Fruit fly (Drosophila melanogaster) whole organism, pupa: ENCODE results near the gene CG31268.

Experiments
- CG10348 ChIP-seq: fragments of 200-800 bp; sonication (Bioruptor generic); IDR thresholded peaks from 2 replicates; pipeline ENCODE4 v1.3.6; 2022; ENCODE audit warnings: missing biosample characterization, missing genetic modification characterization
- CG12605 ChIP-seq: fragments of 200-800 bp; sonication (Bioruptor generic); IDR thresholded peaks from 2 replicates; pipeline ENCODE4 v1.3.6; 2022; ENCODE audit warnings: missing biosample characterization, missing genetic modification characterization
- CG13204 ChIP-seq: fragments of 200-800 bp; sonication (Bioruptor generic); optimal IDR thresholded peaks from 2 replicates; lab custom pipeline; 2018; ENCODE audit warnings: missing biosample characterization, mild to moderate bottlenecking, missing genetic modification characterization, moderate library complexity
- CG14655 ChIP-seq: fragments of 200-800 bp; sonication (Bioruptor generic); optimal IDR thresholded peaks from 3 replicates; lab custom pipeline; 2017; ENCODE audit warnings: mild to moderate bottlenecking, missing biosample characterization, missing genetic modification reagents, missing genetic modification characterization
- CG15710 ChIP-seq: fragments of 200-800 bp; sonication (Bioruptor generic); optimal IDR thresholded peaks from 2 replicates; lab custom pipeline; 2018; ENCODE audit warnings: missing biosample characterization, mild to moderate bottlenecking, missing genetic modification characterization, moderate library complexity
- CG17806 ChIP-seq: fragments of 200-800 bp; sonication (Bioruptor generic); optimal IDR thresholded peaks from 2 replicates; lab custom pipeline; 2018; ENCODE audit warnings: missing biosample characterization, mild to moderate bottlenecking, missing genetic modification characterization, moderate library complexity
- CG32121 ChIP-seq: fragments of 200-800 bp; sonication (Bioruptor generic); IDR thresholded peaks from 2 replicates; pipeline ENCODE4 v1.3.6; 2022; ENCODE audit warnings: missing biosample characterization, missing genetic modification characterization
- CG34367 ChIP-seq: fragments of 200-800 bp; sonication (Bioruptor generic); optimal IDR thresholded peaks from 2 replicates; lab custom pipeline; 2018; ENCODE audit warnings: missing biosample characterization, mild to moderate bottlenecking, missing genetic modification characterization
- CG4496 ChIP-seq: fragments of 200-800 bp; sonication (Bioruptor generic); IDR thresholded peaks from 3 replicates; pipeline ENCODE4 v1.3.6; 2022; ENCODE audit warnings: missing biosample characterization, missing genetic modification characterization
- CG8159 ChIP-seq: fragments of 200-800 bp; sonication (Bioruptor generic); optimal IDR thresholded peaks from 3 replicates; lab custom pipeline; 2018; ENCODE audit warnings: missing biosample characterization, mild to moderate bottlenecking, missing genetic modification characterization, moderate library complexity
- CG8301 ChIP-seq: fragments of 200-800 bp; sonication (Bioruptor generic); optimal IDR thresholded peaks from 2 replicates; lab custom pipeline; 2018; ENCODE audit warnings: missing biosample characterization, mild to moderate bottlenecking, missing genetic modification characterization
- CG9948 ChIP-seq: fragments of 200-800 bp; sonication (Bioruptor generic); optimal IDR thresholded peaks from 2 replicates; lab custom pipeline; 2018; ENCODE audit warnings: missing biosample characterization, mild to moderate bottlenecking, missing genetic modification characterization, moderate library complexity
- D1 ChIP-seq: fragments of 200-800 bp; sonication (Bioruptor generic); optimal IDR thresholded peaks from 2 replicates; lab custom pipeline; 2018; ENCODE audit warnings: missing biosample characterization, mild to moderate bottlenecking, missing genetic modification characterization, moderate library complexity
- EcR ChIP-seq: fragments of 200-800 bp; sonication (Bioruptor generic); optimal IDR thresholded peaks from 3 replicates; lab custom pipeline; 2019; ENCODE audit warnings: missing biosample characterization, missing genetic modification characterization, mild to moderate bottlenecking, moderate library complexity, missing genetic modification reagents
- Ets98B ChIP-seq: fragments of 200-800 bp; sonication (Bioruptor generic); IDR thresholded peaks from 2 replicates; pipeline ENCODE4 v1.3.6; 2022; ENCODE audit warnings: missing biosample characterization, missing genetic modification characterization
- Pif1A ChIP-seq: fragments of 200-800 bp; sonication (Bioruptor generic); optimal IDR thresholded peaks from 3 replicates; lab custom pipeline; 2016; ENCODE audit warnings: missing biosample characterization, missing genetic modification characterization
- Pif1B ChIP-seq: fragments of 200-800 bp; sonication (Bioruptor generic); optimal IDR thresholded peaks from 3 replicates; lab custom pipeline; 2016; ENCODE audit warnings: missing biosample characterization, missing genetic modification characterization
- Snoo ChIP-seq: fragments of 200-800 bp; sonication (Bioruptor generic); optimal IDR thresholded peaks from 3 replicates; lab custom pipeline; 2017; ENCODE audit warnings: missing biosample characterization, mild to moderate bottlenecking, missing genetic modification characterization, inconsistent platforms
- fd96Ca ChIP-seq: fragments of 200-800 bp; sonication (Bioruptor generic); IDR thresholded peaks from 3 replicates; pipeline ENCODE4 v1.3.6; 2022; ENCODE audit warnings: missing biosample characterization, missing genetic modification characterization
- gl ChIP-seq: fragments of 200-800 bp; sonication (Bioruptor generic); optimal IDR thresholded peaks from 2 replicates; lab custom pipeline; 2018; ENCODE audit warnings: missing biosample characterization, mild to moderate bottlenecking, missing genetic modification characterization
- rn ChIP-seq: fragments of 200-800 bp; sonication (Bioruptor generic); IDR thresholded peaks from 2 replicates; pipeline ENCODE4 v1.3.6; 2022; ENCODE audit warnings: missing biosample characterization, missing genetic modification characterization

The CG31268 gene

dm6 chr3R:17042838-17043569 is 11.4 kb downstream of the CG31268 start, which contains the start of the genes bdwf and Patr-1:
Gene bdwf (minus strand): TSS chr3R:17043136.
Gene Patr-1 (plus strand): TSS chr3R:17043564.
- no peak for TF ChIP-seq Ets98B (GFP tag; lab: Robert Waterston, UW)
- no peak for TF ChIP-seq CG4496
- no peak for TF ChIP-seq CG8159 (tag; lab: Kevin White, UChicago)
- no peak for TF ChIP-seq CG8301 (tag; lab: Kevin White, UChicago)
- no peak for TF ChIP-seq Pif1B (GFP tag; lab: Kevin White, UChicago)
- TF ChIP-seq CG9948, result no peak
- TF ChIP-seq Pif1A (GFP tag; lab: Kevin White, UChicago), result no peak
- TF ChIP-seq CG10348 (GFP tag; lab: Robert Waterston, UW), result no peak
- TF ChIP-seq CG17806, result no peak
- TF ChIP-seq CG32121, result no peak
- no peak for TF ChIP-seq CG13204 (GFP tag; lab: Kevin White, UChicago)
- no peak for TF ChIP-seq CG14655 (GFP tag; lab: Kevin White, UChicago)
- TF ChIP-seq CG12605, result no peak
- no peak for TF ChIP-seq CG15710 (tag; lab: Kevin White, UChicago)

dm6 chr3R:17043570-17043923 is 11.9 kb downstream of the CG31268 start:
- TF ChIP-seq Snoo (tag; lab: Kevin White, UChicago), result no peak
- TF ChIP-seq CG10348 (GFP tag; lab: Robert Waterston, UW), result no peak
- TF ChIP-seq CG15710 (tag; lab: Kevin White, UChicago), result no peak
- no peak for TF ChIP-seq CG34367 (tag; lab: Kevin White, UChicago)
- no peak for TF ChIP-seq CG9948
- TF ChIP-seq CG14655 (GFP tag; lab: Kevin White, UChicago), result no peak
- TF ChIP-seq CG13204 (GFP tag; lab: Kevin White, UChicago), result no peak
- no peak for TF ChIP-seq EcR (GFP tag; lab: Kevin White, UChicago)
- TF ChIP-seq CG8159 (tag; lab: Kevin White, UChicago), result no peak
- TF ChIP-seq CG4496, result no peak

DNA sequence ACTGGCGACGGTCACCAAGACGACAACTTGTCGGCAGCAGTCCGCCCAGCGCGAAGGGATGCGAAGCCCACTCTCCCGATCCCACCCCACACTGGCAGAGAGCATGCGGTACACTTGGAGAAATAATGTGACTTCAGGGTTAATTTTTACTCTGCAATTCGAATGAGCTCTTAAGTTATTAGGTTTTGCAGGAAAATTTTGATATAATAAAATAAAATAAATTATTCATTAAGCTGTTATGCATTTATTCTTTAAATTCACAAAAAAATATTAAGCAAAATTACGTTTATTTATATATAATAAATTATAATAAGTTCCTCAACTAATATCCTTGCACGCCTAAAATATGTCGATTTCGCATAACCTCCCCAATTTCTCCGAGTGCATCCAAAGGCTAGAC is 17.3 kb downstream of the CG31268 start:
- TF ChIP-seq CG12605 (no peak), CG15710 (tag; lab: Kevin White, UChicago) (peak; percentile 48), D1 (tag; lab: Kevin White, UChicago) (no peak), EcR (GFP tag; lab: Kevin White, UChicago) (no peak), CG8159 (tag; lab: Kevin White, UChicago) (peak; percentile 9), CG17806 (peak; percentile 33), rn (GFP tag; lab: Robert Waterston, UW) (no peak), CG13204 (GFP tag; lab: Kevin White, UChicago) (no peak), CG34367 (tag; lab: Kevin White, UChicago) (peak; percentile 23), gl (tag; lab: Kevin White, UChicago) (no peak), CG10348 (GFP tag; lab: Robert Waterston, UW) (no peak), CG9948 (peak; percentile 46), CG4496 (no peak), Pif1B (GFP tag; lab: Kevin White, UChicago) (no peak)
- TF ChIP-seq, all 21 proteins: peak for 5

DNA sequence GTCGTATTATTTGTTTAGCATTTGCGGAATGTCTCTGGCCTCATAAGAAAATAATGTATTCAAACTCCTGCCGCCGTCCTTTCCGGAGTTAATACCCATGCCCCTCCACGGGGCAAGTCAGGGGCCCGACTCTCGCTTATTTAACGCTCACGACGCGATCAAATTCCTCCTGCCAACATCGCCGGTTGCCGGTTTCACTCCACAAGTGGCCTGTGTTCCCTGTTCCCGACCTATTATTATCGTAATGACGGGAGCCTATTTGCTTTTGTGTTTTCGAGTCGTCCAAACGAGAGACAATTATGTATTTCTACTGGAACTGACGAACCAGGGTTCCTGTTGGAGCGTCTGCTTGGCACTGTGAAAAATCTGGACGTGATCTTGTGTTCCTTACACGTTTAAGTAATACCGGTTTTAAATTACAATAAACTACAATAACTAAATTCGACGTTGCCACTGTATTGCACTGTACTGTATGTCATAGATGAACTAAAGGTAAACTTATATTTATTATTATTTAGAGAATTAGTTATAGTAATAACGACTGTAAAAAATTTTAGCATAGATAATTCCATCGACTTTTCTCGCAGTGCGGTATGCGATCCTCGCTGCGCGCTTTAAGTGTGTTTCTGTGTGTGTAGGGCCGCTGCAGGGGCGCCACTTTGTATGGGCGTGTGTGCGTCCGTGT is 21.0 kb downstream of the CG31268 start:
- peak; percentile 71 for TF ChIP-seq Snoo (tag; lab: Kevin White, UChicago)
- TF ChIP-seq Pif1A (GFP tag; lab: Kevin White, UChicago), result peak; percentile 81
- peak; percentile 91 for TF ChIP-seq CG8159 (tag; lab: Kevin White, UChicago)
- peak; percentile 86 for TF ChIP-seq CG9948
- TF ChIP-seq CG14655 (GFP tag; lab: Kevin White, UChicago), result peak; percentile 85
- no peak for TF ChIP-seq CG32121
- TF ChIP-seq rn (GFP tag; lab: Robert Waterston, UW), result no peak
- TF ChIP-seq Pif1B (GFP tag; lab: Kevin White, UChicago), result peak; percentile 80
- peak; percentile 23 for TF ChIP-seq EcR (GFP tag; lab: Kevin White, UChicago)
- TF ChIP-seq CG4496, result peak; percentile 69
- peak; percentile 39; the same call in 1 of the 2 replicates for TF ChIP-seq CG12605
- peak; percentile 58 for TF ChIP-seq gl (tag; lab: Kevin White, UChicago)
- TF ChIP-seq CG15710 (tag; lab: Kevin White, UChicago), result peak; percentile 88
- TF ChIP-seq CG34367 (tag; lab: Kevin White, UChicago), result peak; percentile 75
- no peak for TF ChIP-seq Ets98B (GFP tag; lab: Robert Waterston, UW)
- peak; percentile 17 for TF ChIP-seq D1 (tag; lab: Kevin White, UChicago)
- peak; percentile 86 for TF ChIP-seq CG17806
- peak; percentile 90 for TF ChIP-seq CG13204 (GFP tag; lab: Kevin White, UChicago)
- no peak for TF ChIP-seq fd96Ca (GFP tag; lab: Robert Waterston, UW)
- TF ChIP-seq CG10348 (GFP tag; lab: Robert Waterston, UW), result no peak
- peak; percentile 69 for TF ChIP-seq CG8301 (tag; lab: Kevin White, UChicago)

DNA sequence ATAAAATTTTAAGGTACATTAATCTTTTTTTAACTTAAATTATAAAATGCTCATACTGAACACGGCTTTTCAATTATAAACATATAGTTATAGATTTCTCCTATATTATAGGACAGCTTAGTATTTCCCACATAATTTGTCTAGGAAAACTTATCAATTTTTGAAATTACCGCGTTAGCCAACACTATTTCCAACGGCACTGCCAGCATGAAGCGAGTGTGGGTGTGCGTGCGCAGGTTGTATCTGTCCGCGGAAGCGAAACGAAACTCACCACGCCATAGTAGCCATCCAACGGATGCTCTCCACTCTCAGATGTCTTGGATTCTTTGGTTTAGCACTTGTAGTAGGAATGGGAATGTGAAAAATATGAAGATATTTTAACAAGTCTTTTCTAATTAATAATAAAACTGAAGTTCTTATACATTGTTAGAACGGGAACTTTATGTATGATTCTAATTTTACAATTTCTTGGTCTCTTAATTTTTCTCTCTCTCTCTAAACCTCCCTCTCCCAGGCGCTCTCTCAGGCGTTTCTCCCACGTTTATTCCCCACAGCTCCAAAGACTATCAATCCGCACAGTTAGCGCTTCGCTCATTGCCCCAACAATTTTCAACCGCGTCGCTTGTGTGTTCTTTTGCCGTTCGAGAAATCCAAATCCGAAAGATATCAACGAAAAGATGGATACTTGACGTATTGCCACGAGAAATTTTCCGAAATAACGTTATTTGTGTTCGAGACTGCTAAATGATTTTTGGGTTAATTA is 22.0 kb downstream of the CG31268 start, which contains the start of gene Dad:
Gene Dad, plus strand, starts transcription at position 593 of the 763 bp plus-strand sequence.
- TF ChIP-seq rn (GFP tag; lab: Robert Waterston, UW) (no peak), Pif1B (GFP tag; lab: Kevin White, UChicago) (peak; percentile 30), Ets98B (GFP tag; lab: Robert Waterston, UW) (no peak), CG14655 (GFP tag; lab: Kevin White, UChicago) (peak; percentile 5), CG9948 (peak; percentile 29), Snoo (tag; lab: Kevin White, UChicago) (peak; percentile 25), CG34367 (tag; lab: Kevin White, UChicago) (peak; percentile 10), CG15710 (tag; lab: Kevin White, UChicago) (peak; percentile 22), CG12605 (peak; percentile 27; the same call in 1 of the 2 replicates), CG10348 (GFP tag; lab: Robert Waterston, UW) (no peak), CG8159 (tag; lab: Kevin White, UChicago) (peak; percentile 4), CG17806 (peak; percentile 41), fd96Ca (GFP tag; lab: Robert Waterston, UW) (no peak), CG4496 (0 out of 3 replicates have a peak, but pooled peaks have one; percentile 13), Pif1A (GFP tag; lab: Kevin White, UChicago) (peak; percentile 39), gl (tag; lab: Kevin White, UChicago) (no peak)
